Fruit fly (Drosophila melanogaster) whole organism, pupa: Measurements from ENCODE around the gene CG43880.

Experiments used
- CG10348 ChIP-seq: fragments of 200-800 bp; sonication (Bioruptor generic); IDR thresholded peaks from 2 replicates; pipeline ENCODE4 v1.3.6; 2022; ENCODE audit warnings: missing biosample characterization, missing genetic modification characterization
- CG12605 ChIP-seq: fragments of 200-800 bp; sonication (Bioruptor generic); IDR thresholded peaks from 2 replicates; pipeline ENCODE4 v1.3.6; 2022; ENCODE audit warnings: missing biosample characterization, missing genetic modification characterization
- CG13204 ChIP-seq: fragments of 200-800 bp; sonication (Bioruptor generic); optimal IDR thresholded peaks from 2 replicates; lab custom pipeline; 2018; ENCODE audit warnings: missing biosample characterization, mild to moderate bottlenecking, missing genetic modification characterization, moderate library complexity
- CG14655 ChIP-seq: fragments of 200-800 bp; sonication (Bioruptor generic); optimal IDR thresholded peaks from 3 replicates; lab custom pipeline; 2017; ENCODE audit warnings: mild to moderate bottlenecking, missing biosample characterization, missing genetic modification reagents, missing genetic modification characterization
- CG15710 ChIP-seq: fragments of 200-800 bp; sonication (Bioruptor generic); optimal IDR thresholded peaks from 2 replicates; lab custom pipeline; 2018; ENCODE audit warnings: missing biosample characterization, mild to moderate bottlenecking, missing genetic modification characterization, moderate library complexity
- CG17806 ChIP-seq: fragments of 200-800 bp; sonication (Bioruptor generic); optimal IDR thresholded peaks from 2 replicates; lab custom pipeline; 2018; ENCODE audit warnings: missing biosample characterization, mild to moderate bottlenecking, missing genetic modification characterization, moderate library complexity
- CG32121 ChIP-seq: fragments of 200-800 bp; sonication (Bioruptor generic); IDR thresholded peaks from 2 replicates; pipeline ENCODE4 v1.3.6; 2022; ENCODE audit warnings: missing biosample characterization, missing genetic modification characterization
- CG34367 ChIP-seq: fragments of 200-800 bp; sonication (Bioruptor generic); optimal IDR thresholded peaks from 2 replicates; lab custom pipeline; 2018; ENCODE audit warnings: missing biosample characterization, mild to moderate bottlenecking, missing genetic modification characterization
- CG4496 ChIP-seq: fragments of 200-800 bp; sonication (Bioruptor generic); IDR thresholded peaks from 3 replicates; pipeline ENCODE4 v1.3.6; 2022; ENCODE audit warnings: missing biosample characterization, missing genetic modification characterization
- CG8159 ChIP-seq: fragments of 200-800 bp; sonication (Bioruptor generic); optimal IDR thresholded peaks from 3 replicates; lab custom pipeline; 2018; ENCODE audit warnings: missing biosample characterization, mild to moderate bottlenecking, missing genetic modification characterization, moderate library complexity
- CG8301 ChIP-seq: fragments of 200-800 bp; sonication (Bioruptor generic); optimal IDR thresholded peaks from 2 replicates; lab custom pipeline; 2018; ENCODE audit warnings: missing biosample characterization, mild to moderate bottlenecking, missing genetic modification characterization
- CG9948 ChIP-seq: fragments of 200-800 bp; sonication (Bioruptor generic); optimal IDR thresholded peaks from 2 replicates; lab custom pipeline; 2018; ENCODE audit warnings: missing biosample characterization, mild to moderate bottlenecking, missing genetic modification characterization, moderate library complexity
- D1 ChIP-seq: fragments of 200-800 bp; sonication (Bioruptor generic); optimal IDR thresholded peaks from 2 replicates; lab custom pipeline; 2018; ENCODE audit warnings: missing biosample characterization, mild to moderate bottlenecking, missing genetic modification characterization, moderate library complexity
- EcR ChIP-seq: fragments of 200-800 bp; sonication (Bioruptor generic); optimal IDR thresholded peaks from 3 replicates; lab custom pipeline; 2019; ENCODE audit warnings: missing biosample characterization, missing genetic modification characterization, mild to moderate bottlenecking, moderate library complexity, missing genetic modification reagents
- Ets98B ChIP-seq: fragments of 200-800 bp; sonication (Bioruptor generic); IDR thresholded peaks from 2 replicates; pipeline ENCODE4 v1.3.6; 2022; ENCODE audit warnings: missing biosample characterization, missing genetic modification characterization
- Pif1A ChIP-seq: fragments of 200-800 bp; sonication (Bioruptor generic); optimal IDR thresholded peaks from 3 replicates; lab custom pipeline; 2016; ENCODE audit warnings: missing biosample characterization, missing genetic modification characterization
- Pif1B ChIP-seq: fragments of 200-800 bp; sonication (Bioruptor generic); optimal IDR thresholded peaks from 3 replicates; lab custom pipeline; 2016; ENCODE audit warnings: missing biosample characterization, missing genetic modification characterization
- Snoo ChIP-seq: fragments of 200-800 bp; sonication (Bioruptor generic); optimal IDR thresholded peaks from 3 replicates; lab custom pipeline; 2017; ENCODE audit warnings: missing biosample characterization, mild to moderate bottlenecking, missing genetic modification characterization, inconsistent platforms
- fd96Ca ChIP-seq: fragments of 200-800 bp; sonication (Bioruptor generic); IDR thresholded peaks from 3 replicates; pipeline ENCODE4 v1.3.6; 2022; ENCODE audit warnings: missing biosample characterization, missing genetic modification characterization
- gl ChIP-seq: fragments of 200-800 bp; sonication (Bioruptor generic); optimal IDR thresholded peaks from 2 replicates; lab custom pipeline; 2018; ENCODE audit warnings: missing biosample characterization, mild to moderate bottlenecking, missing genetic modification characterization
- rn ChIP-seq: fragments of 200-800 bp; sonication (Bioruptor generic); IDR thresholded peaks from 2 replicates; pipeline ENCODE4 v1.3.6; 2022; ENCODE audit warnings: missing biosample characterization, missing genetic modification characterization

Gene CG43880

dm6 chr3L:7910916-7911467 lies 35.1 kb downstream of the CG43880 start:
- TF ChIP-seq Pif1A (GFP tag; lab: Kevin White, UChicago) = no peak
- no peak for TF ChIP-seq Snoo
- no peak for TF ChIP-seq CG8301 (tag; lab: Kevin White, UChicago)
- TF ChIP-seq CG8159 (tag; lab: Kevin White, UChicago) = no peak
- no peak for TF ChIP-seq fd96Ca (GFP tag; lab: Robert Waterston, UW)
- no peak for TF ChIP-seq Pif1B (GFP tag; lab: Kevin White, UChicago)
- TF ChIP-seq CG9948 (tag; lab: Kevin White, UChicago) = no peak
- TF ChIP-seq Ets98B (GFP tag; lab: Robert Waterston, UW) = no peak
- no peak for TF ChIP-seq CG12605 (GFP tag; lab: Robert Waterston, UW)
- TF ChIP-seq rn (GFP tag; lab: Robert Waterston, UW) = no peak
- TF ChIP-seq CG13204 = no peak
- TF ChIP-seq CG17806 (tag; lab: Kevin White, UChicago) = no peak
- TF ChIP-seq CG10348 = no peak
- TF ChIP-seq EcR (GFP tag; lab: Kevin White, UChicago) = no peak
- no peak for TF ChIP-seq CG4496 (GFP tag; lab: Robert Waterston, UW)
- TF ChIP-seq CG15710 (tag; lab: Kevin White, UChicago) = no peak
- TF ChIP-seq CG32121 (GFP tag; lab: Robert Waterston, UW) = no peak

dm6 chr3L:7909695-7910463 lies 36.2 kb downstream of the CG43880 start:
- TF ChIP-seq CG32121 (GFP tag; lab: Robert Waterston, UW) (no peak), D1 (tag; lab: Kevin White, UChicago) (no peak), CG14655 (GFP tag; lab: Kevin White, UChicago) (peak; percentile 24), CG9948 (tag; lab: Kevin White, UChicago) (no peak), rn (GFP tag; lab: Robert Waterston, UW) (no peak)
- TF ChIP-seq, all 21 proteins: peak for 1

- no peak for TF ChIP-seq CG34367 (tag; lab: Kevin White, UChicago)
- no peak for TF ChIP-seq CG4496 (GFP tag; lab: Robert Waterston, UW)
- TF ChIP-seq CG14655 (GFP tag; lab: Kevin White, UChicago) = no peak
- no peak for TF ChIP-seq CG13204
- TF ChIP-seq D1 (tag; lab: Kevin White, UChicago) = no peak
- no peak for TF ChIP-seq CG17806 (tag; lab: Kevin White, UChicago)
- TF ChIP-seq CG8301 (tag; lab: Kevin White, UChicago) = no peak
- TF ChIP-seq rn (GFP tag; lab: Robert Waterston, UW) = no peak
- TF ChIP-seq Ets98B (GFP tag; lab: Robert Waterston, UW) = no peak
- no peak for TF ChIP-seq Pif1B (GFP tag; lab: Kevin White, UChicago)
- no peak for TF ChIP-seq Pif1A (GFP tag; lab: Kevin White, UChicago)
- no peak for TF ChIP-seq CG32121 (GFP tag; lab: Robert Waterston, UW)
- TF ChIP-seq CG10348 = no peak
- no peak for TF ChIP-seq gl
- no peak for TF ChIP-seq EcR (GFP tag; lab: Kevin White, UChicago)
- TF ChIP-seq, all 21 proteins: peak for 0
Measured at dm6 chr3L:7904560-7904959, 41.6 kb downstream of the CG43880 start.

dm6 chr3L:7903489-7904150 lies 42.5 kb downstream of the CG43880 start:
- TF ChIP-seq CG14655 (GFP tag; lab: Kevin White, UChicago) (peak; percentile 82), CG8159 (tag; lab: Kevin White, UChicago) (no peak), CG17806 (tag; lab: Kevin White, UChicago) (no peak), Pif1A (GFP tag; lab: Kevin White, UChicago) (peak; percentile 71), CG13204 (no peak), CG34367 (tag; lab: Kevin White, UChicago) (no peak), Snoo (no peak), rn (GFP tag; lab: Robert Waterston, UW) (0 out of 2 replicates have a peak, but pooled peaks have one; percentile 14), CG10348 (no peak), EcR (GFP tag; lab: Kevin White, UChicago) (no peak), CG9948 (tag; lab: Kevin White, UChicago) (no peak), Ets98B (GFP tag; lab: Robert Waterston, UW) (peak; percentile 83), D1 (tag; lab: Kevin White, UChicago) (no peak), CG15710 (tag; lab: Kevin White, UChicago) (no peak), CG4496 (GFP tag; lab: Robert Waterston, UW) (peak; percentile 79; the same call in 2 of the 3 replicates), CG32121 (GFP tag; lab: Robert Waterston, UW) (peak; percentile 79), gl (no peak), Pif1B (GFP tag; lab: Kevin White, UChicago) (peak; percentile 51), CG8301 (tag; lab: Kevin White, UChicago) (peak; percentile 82), CG12605 (GFP tag; lab: Robert Waterston, UW) (peak; percentile 58; the same call in 1 of the 2 replicates), fd96Ca (GFP tag; lab: Robert Waterston, UW) (no peak)
